Worm (Caenorhabditis elegans): ENCODE results near the gene str-181.

str-181 gene

ce11 chrV:12695968-12696367 is 22.6 kb downstream of the str-181 start, which contains the start of gene K10C8.4:
K10C8.4 (plus strand) TSS chrV:12696268.
- TF ChIP-seq aly-1 (tag; optimal IDR thresholded peaks at IDR 0.05) (no peak), ama-1 (optimal IDR thresholded peaks at IDR 0.05) (no peak), scrt-1 (GFP tag; IDR thresholded peaks at IDR 0.05) (no peak), sea-1 (GFP tag; conservative IDR thresholded peaks at IDR 0.05) (no peak), B0310.2 (tag; optimal IDR thresholded peaks at IDR 0.05) (no peak), tbx-11 (GFP tag; IDR thresholded peaks at IDR 0.05) (no peak), flt-1 (GFP tag; IDR thresholded peaks at IDR 0.05) (no peak), pes-1 (GFP tag; IDR thresholded peaks at IDR 0.05) (no peak), tbx-37 (GFP tag; conservative IDR thresholded peaks at IDR 0.05) (no peak), ets-7 (tag; optimal IDR thresholded peaks at IDR 0.05) (no peak)

DNA sequence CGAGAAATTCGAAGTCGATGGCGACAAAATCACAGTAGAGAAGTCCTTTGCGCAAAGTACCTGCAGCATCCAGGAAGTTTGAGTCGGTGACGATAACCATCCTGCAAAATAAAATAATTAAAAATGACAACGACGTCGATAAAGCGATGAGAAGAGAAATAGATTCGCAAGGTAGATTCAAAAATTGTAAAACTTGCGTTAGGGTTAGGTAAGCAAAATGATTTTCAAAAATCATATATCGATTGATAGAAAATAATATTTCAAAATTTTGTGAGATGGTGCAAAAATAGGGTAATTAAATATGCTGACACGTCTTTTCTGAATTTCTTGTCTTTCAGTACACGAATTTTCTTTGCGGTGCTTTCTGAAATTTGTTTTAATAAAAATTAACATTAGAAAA is 23.4 kb downstream of the str-181 start, which contains the start of gene parn-1:
TSS of gene parn-1 (minus strand) at position 101 of the 400 bp plus-strand sequence.
- TF ChIP-seq hmbx-1 (tag; optimal IDR thresholded peaks at IDR 0.05) (no peak), aly-1 (tag; optimal IDR thresholded peaks at IDR 0.05) (no peak), ama-1 (optimal IDR thresholded peaks at IDR 0.05) (no peak), tra-4 (tag; optimal IDR thresholded peaks at IDR 0.05) (no peak), sea-1 (GFP tag; conservative IDR thresholded peaks at IDR 0.05) (no peak), flt-1 (GFP tag; IDR thresholded peaks at IDR 0.05) (no peak), ceh-13 (GFP tag; optimal IDR thresholded peaks at IDR 0.05) (no peak), pes-1 (GFP tag; IDR thresholded peaks at IDR 0.05) (no peak), hmg-4 (GFP tag; optimal IDR thresholded peaks at IDR 0.05) (no peak), ceh-36 (tag; optimal IDR thresholded peaks at IDR 0.05) (no peak), tbx-11 (GFP tag; IDR thresholded peaks at IDR 0.05) (no peak), hnd-1 (tag; optimal IDR thresholded peaks at IDR 0.05) (no peak)

DNA sequence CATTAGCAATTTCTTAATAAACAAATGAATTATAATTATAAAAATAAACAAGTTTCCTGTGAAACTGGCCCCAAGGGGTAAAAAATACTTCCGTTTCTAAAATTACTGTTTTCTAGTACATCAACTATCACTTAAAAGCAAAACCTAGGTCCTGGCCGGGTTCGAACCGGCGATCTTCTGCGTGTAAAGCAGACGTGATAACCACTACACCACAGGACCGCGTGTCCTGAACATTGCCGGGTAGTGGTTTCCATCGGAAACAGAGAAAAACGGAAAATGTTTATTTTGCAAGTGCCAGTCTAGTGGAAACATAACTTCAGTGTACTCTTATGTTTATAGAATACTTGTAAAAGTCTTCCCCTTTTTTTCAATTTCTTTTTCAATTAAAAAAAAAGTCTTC is 35.3 kb downstream of the str-181 start:
- TF ChIP-seq ceh-36 (tag; optimal IDR thresholded peaks at IDR 0.05) (no peak), ceh-13 (GFP tag; optimal IDR thresholded peaks at IDR 0.05) (no peak), ama-1 (optimal IDR thresholded peaks at IDR 0.05) (no peak), tbx-11 (GFP tag; IDR thresholded peaks at IDR 0.05) (no peak), flt-1 (GFP tag; IDR thresholded peaks at IDR 0.05) (no peak), hmbx-1 (tag; optimal IDR thresholded peaks at IDR 0.05) (no peak), F13C5.2 (tag; optimal IDR thresholded peaks at IDR 0.05) (no peak), pes-1 (GFP tag; IDR thresholded peaks at IDR 0.05) (no peak), hnd-1 (tag; optimal IDR thresholded peaks at IDR 0.05) (no peak), ets-7 (tag; optimal IDR thresholded peaks at IDR 0.05) (no peak), hmg-4 (GFP tag; optimal IDR thresholded peaks at IDR 0.05) (no peak), B0310.2 (tag; optimal IDR thresholded peaks at IDR 0.05) (no peak), aly-1 (tag; optimal IDR thresholded peaks at IDR 0.05) (no peak)

- TF ChIP-seq tra-4 (tag; optimal IDR thresholded peaks at IDR 0.05) (no peak), ama-1 (optimal IDR thresholded peaks at IDR 0.05) (no peak), flt-1 (GFP tag; IDR thresholded peaks at IDR 0.05) (no peak), hmg-4 (GFP tag; optimal IDR thresholded peaks at IDR 0.05) (no peak), aly-1 (tag; optimal IDR thresholded peaks at IDR 0.05) (no peak), sea-1 (GFP tag; conservative IDR thresholded peaks at IDR 0.05) (no peak), ceh-13 (GFP tag; optimal IDR thresholded peaks at IDR 0.05) (no peak)
Observed at ce11 chrV:12679807-12680206, 38.7 kb downstream of the str-181 start, which contains the start of gene frpr-15. frpr-15 (plus strand) TSS chrV:12680107.

DNA sequence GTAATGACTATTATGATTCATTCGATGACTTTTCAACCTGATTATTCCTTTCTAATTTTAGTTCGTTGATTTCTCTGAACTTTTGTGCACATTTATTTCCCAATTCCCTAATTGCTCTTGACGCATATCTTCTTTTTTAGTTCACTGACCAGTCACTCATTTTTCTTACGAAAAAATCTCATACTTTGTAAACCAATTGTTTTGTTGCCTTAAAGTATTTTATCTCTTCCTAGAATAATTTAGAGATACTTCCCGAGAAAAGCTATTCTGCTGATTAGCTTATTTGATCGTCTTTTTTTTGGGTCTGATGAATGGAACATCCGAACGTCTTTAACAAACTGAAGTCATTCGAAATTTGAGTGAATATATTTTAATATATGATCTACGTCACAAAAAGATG is 39.2 kb downstream of the str-181 start:
- TF ChIP-seq F13C5.2 (tag; optimal IDR thresholded peaks at IDR 0.05) (no peak), tra-4 (tag; optimal IDR thresholded peaks at IDR 0.05) (no peak), hmg-4 (GFP tag; optimal IDR thresholded peaks at IDR 0.05) (no peak), aly-1 (tag; optimal IDR thresholded peaks at IDR 0.05) (no peak), hmbx-1 (tag; optimal IDR thresholded peaks at IDR 0.05) (no peak), ama-1 (optimal IDR thresholded peaks at IDR 0.05) (no peak), tbx-11 (GFP tag; IDR thresholded peaks at IDR 0.05) (no peak), sea-1 (GFP tag; conservative IDR thresholded peaks at IDR 0.05) (no peak), pes-1 (GFP tag; IDR thresholded peaks at IDR 0.05) (no peak)

- no peak for TF ChIP-seq ama-1 (optimal IDR thresholded peaks at IDR 0.05)
- no peak for TF ChIP-seq ceh-36 (tag; optimal IDR thresholded peaks at IDR 0.05)
- TF ChIP-seq tbx-11 (GFP tag; IDR thresholded peaks at IDR 0.05) = no peak
- TF ChIP-seq pes-1 (GFP tag; IDR thresholded peaks at IDR 0.05) = no peak
- TF ChIP-seq B0310.2 (tag; optimal IDR thresholded peaks at IDR 0.05) = no peak
- TF ChIP-seq tra-4 (tag; optimal IDR thresholded peaks at IDR 0.05) = no peak
- TF ChIP-seq hmg-4 (GFP tag; optimal IDR thresholded peaks at IDR 0.05) = no peak
- TF ChIP-seq ets-7 (tag; optimal IDR thresholded peaks at IDR 0.05) = no peak
- TF ChIP-seq sea-1 (GFP tag; conservative IDR thresholded peaks at IDR 0.05) = no peak
- TF ChIP-seq aly-1 (tag; optimal IDR thresholded peaks at IDR 0.05) = no peak
- no peak for TF ChIP-seq F13C5.2 (tag; optimal IDR thresholded peaks at IDR 0.05)
- no peak for TF ChIP-seq scrt-1 (GFP tag; IDR thresholded peaks at IDR 0.05)
- TF ChIP-seq hmbx-1 (tag; optimal IDR thresholded peaks at IDR 0.05) = no peak
- TF ChIP-seq flt-1 (GFP tag; IDR thresholded peaks at IDR 0.05) = no peak
- no peak for TF ChIP-seq hnd-1 (tag; optimal IDR thresholded peaks at IDR 0.05)
- TF ChIP-seq ceh-13 (GFP tag; optimal IDR thresholded peaks at IDR 0.05) = no peak
- TF ChIP-seq tbx-37 (GFP tag; conservative IDR thresholded peaks at IDR 0.05) = no peak
Observed at ce11 chrV:12676299-12676698, 42.2 kb downstream of the str-181 start.

DNA sequence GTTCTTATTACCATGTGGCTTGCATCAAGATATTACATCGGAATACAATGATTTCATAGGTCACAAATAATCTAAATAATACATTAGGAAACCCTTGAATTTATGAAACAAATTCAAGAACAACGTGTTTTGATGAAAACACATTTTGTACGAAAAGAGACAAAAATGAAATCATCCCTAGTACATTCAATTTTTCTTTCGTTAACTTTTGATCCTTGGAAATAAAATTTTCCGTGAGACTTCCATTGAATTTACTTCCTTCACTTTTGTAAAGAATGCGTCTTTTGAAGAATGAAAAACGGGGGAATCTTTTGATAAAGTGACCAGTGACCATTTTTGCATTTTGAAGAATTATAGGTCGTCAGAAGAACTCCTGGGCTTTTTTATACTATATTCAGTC is 44.8 kb downstream of the str-181 start:
- TF ChIP-seq tbx-37 (GFP tag; conservative IDR thresholded peaks at IDR 0.05) = no peak
- TF ChIP-seq sea-1 (GFP tag; conservative IDR thresholded peaks at IDR 0.05) = no peak
- no peak for TF ChIP-seq ceh-36 (tag; optimal IDR thresholded peaks at IDR 0.05)
- no peak for TF ChIP-seq F13C5.2 (tag; optimal IDR thresholded peaks at IDR 0.05)
- no peak for TF ChIP-seq ets-7 (tag; optimal IDR thresholded peaks at IDR 0.05)
- TF ChIP-seq hmbx-1 (tag; optimal IDR thresholded peaks at IDR 0.05) = no peak
- no peak for TF ChIP-seq aly-1 (tag; optimal IDR thresholded peaks at IDR 0.05)
- no peak for TF ChIP-seq tra-4 (tag; optimal IDR thresholded peaks at IDR 0.05)
- no peak for TF ChIP-seq pes-1 (GFP tag; IDR thresholded peaks at IDR 0.05)
- TF ChIP-seq hnd-1 (tag; optimal IDR thresholded peaks at IDR 0.05) = no peak
- no peak for TF ChIP-seq scrt-1 (GFP tag; IDR thresholded peaks at IDR 0.05)
- no peak for TF ChIP-seq flt-1 (GFP tag; IDR thresholded peaks at IDR 0.05)

DNA sequence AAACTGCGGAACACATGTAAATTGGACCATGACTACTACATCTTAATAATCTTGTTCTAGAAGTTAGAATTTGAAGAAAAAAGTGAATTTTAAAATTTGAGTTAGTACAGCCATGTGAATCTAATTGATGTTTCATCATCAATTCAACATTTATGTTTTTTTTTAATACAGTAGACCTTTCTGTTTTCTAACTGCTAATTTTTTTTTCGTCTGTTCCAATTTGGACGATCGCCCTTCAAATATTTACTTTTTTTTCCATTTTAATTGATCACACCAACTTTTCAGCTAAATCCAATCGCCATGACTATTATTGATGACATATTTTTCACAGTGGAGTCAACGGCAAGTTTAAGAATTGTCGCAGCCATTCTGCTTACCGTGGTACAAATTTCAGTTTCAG is 47.9 kb downstream of the str-181 start, which contains the start of gene srx-116:
TSS of gene srx-116 (plus strand) at position 301 of the 400 bp plus-strand sequence.
- TF ChIP-seq aly-1 (tag; optimal IDR thresholded peaks at IDR 0.05) = no peak
- TF ChIP-seq scrt-1 (GFP tag; IDR thresholded peaks at IDR 0.05) = no peak
- TF ChIP-seq tbx-37 (GFP tag; conservative IDR thresholded peaks at IDR 0.05) = no peak
- no peak for TF ChIP-seq sea-1 (GFP tag; conservative IDR thresholded peaks at IDR 0.05)
- TF ChIP-seq ceh-13 (GFP tag; optimal IDR thresholded peaks at IDR 0.05) = no peak
- TF ChIP-seq hmg-4 (GFP tag; optimal IDR thresholded peaks at IDR 0.05) = no peak
- no peak for TF ChIP-seq F13C5.2 (tag; optimal IDR thresholded peaks at IDR 0.05)
- no peak for TF ChIP-seq flt-1 (GFP tag; IDR thresholded peaks at IDR 0.05)
- TF ChIP-seq B0310.2 (tag; optimal IDR thresholded peaks at IDR 0.05) = no peak
